Fruit fly (Drosophila melanogaster) whole organism, embryonic: ENCODE measurements around the gene UQCR-14.

Source experiments
- Atf3 ChIP-seq: fragments of 200-800 bp; sonication (Bioruptor generic); optimal IDR thresholded peaks from 3 replicates; lab custom pipeline; 2016; ENCODE audit warnings: missing biosample characterization, missing genetic modification characterization
- C15 ChIP-seq: fragments of 200-800 bp; sonication (Bioruptor generic); IDR thresholded peaks from 3 replicates; pipeline ENCODE4 v1.3.6; 2022; ENCODE audit warnings: missing biosample characterization, missing genetic modification characterization
- CG10462 ChIP-seq: fragments of 200-800 bp; sonication (Bioruptor generic); optimal IDR thresholded peaks from 2 replicates; lab custom pipeline; 2016; ENCODE audit warnings: missing biosample characterization, missing genetic modification characterization
- CG10979 ChIP-seq: fragments of 200-800 bp; sonication (Bioruptor generic); optimal IDR thresholded peaks from 2 replicates; lab custom pipeline; 2018; ENCODE audit warnings: missing biosample characterization, mild to moderate bottlenecking, missing genetic modification characterization, moderate library complexity
- CG12769 ChIP-seq: fragments of 200-800 bp; sonication (Bioruptor generic); optimal IDR thresholded peaks from 2 replicates; lab custom pipeline; 2019; ENCODE audit warnings: missing biosample characterization, mild to moderate bottlenecking, missing genetic modification characterization, moderate library complexity
- CG13123 ChIP-seq: fragments of 200-800 bp; sonication (Bioruptor generic); optimal IDR thresholded peaks from 2 replicates; lab custom pipeline; 2016; ENCODE audit warnings: missing biosample characterization, missing genetic modification characterization
- CG13894 ChIP-seq: fragments of 200-800 bp; sonication (Bioruptor generic); optimal IDR thresholded peaks from 3 replicates; lab custom pipeline; 2018; ENCODE audit warnings: missing biosample characterization, mild to moderate bottlenecking, missing genetic modification characterization, moderate library complexity
- CG14050 ChIP-seq: fragments of 200-800 bp; sonication (Bioruptor generic); IDR thresholded peaks from 3 replicates; pipeline ENCODE4 v1.3.6; 2022; ENCODE audit warnings: missing biosample characterization, missing genetic modification characterization
- CG14710 ChIP-seq: fragments of 200-800 bp; sonication (Bioruptor generic); optimal IDR thresholded peaks from 3 replicates; lab custom pipeline; 2019; ENCODE audit warnings: missing biosample characterization, mild to moderate bottlenecking, missing genetic modification characterization, moderate library complexity
- CG15514 ChIP-seq: fragments of 200-800 bp; sonication (Bioruptor generic); optimal IDR thresholded peaks from 3 replicates; lab custom pipeline; 2017; ENCODE audit warnings: missing biosample characterization, missing genetic modification characterization, mild to moderate bottlenecking, moderate library complexity, missing genetic modification reagents
- CG17829 ChIP-seq: fragments of 200-800 bp; optimal IDR thresholded peaks from 2 replicates; lab custom pipeline; 2019; ENCODE audit warnings: missing biosample characterization, mild to moderate bottlenecking, missing genetic modification characterization, moderate library complexity
- CG17912 ChIP-seq: fragments of 200-800 bp; sonication (Bioruptor generic); optimal IDR thresholded peaks from 2 replicates; lab custom pipeline; 2018; ENCODE audit warnings: missing biosample characterization, mild to moderate bottlenecking, missing genetic modification characterization
- CG1792 ChIP-seq: fragments of 200-800 bp; sonication (Bioruptor generic); optimal IDR thresholded peaks from 2 replicates; lab custom pipeline; 2016; ENCODE audit warnings: missing biosample characterization, missing genetic modification characterization
- CG18262 ChIP-seq: fragments of 200-800 bp; optimal IDR thresholded peaks from 3 replicates; lab custom pipeline; 2019; ENCODE audit warnings: missing biosample characterization, mild to moderate bottlenecking, missing genetic modification characterization, moderate library complexity
- CG1832 ChIP-seq: fragments of 200-800 bp; sonication (Bioruptor generic); optimal IDR thresholded peaks from 2 replicates; lab custom pipeline; 2017; ENCODE audit warnings: missing biosample characterization, mild to moderate bottlenecking, missing genetic modification characterization, inconsistent platforms
- CG30403 ChIP-seq: fragments of 200-800 bp; sonication (Bioruptor generic); optimal IDR thresholded peaks from 3 replicates; lab custom pipeline; 2016; ENCODE audit warnings: missing biosample characterization, missing genetic modification characterization
- CG42726 ChIP-seq: fragments of 200-800 bp; sonication (Bioruptor generic); IDR thresholded peaks from 2 replicates; pipeline ENCODE4 v1.3.6; 2022; ENCODE audit warnings: missing biosample characterization, missing genetic modification characterization; ENCODE audit not compliant: partially characterized antibody
- CG4282 ChIP-seq: fragments of 200-800 bp; sonication (Bioruptor generic); optimal IDR thresholded peaks from 2 replicates; lab custom pipeline; 2016; ENCODE audit warnings: missing biosample characterization, missing genetic modification characterization
- CG7372 ChIP-seq: fragments of 200-800 bp; sonication (Bioruptor generic); IDR thresholded peaks from 2 replicates; pipeline ENCODE4 v1.3.6; 2022; ENCODE audit warnings: missing biosample characterization, missing genetic modification characterization
- CG7839 ChIP-seq: fragments of 200-800 bp; sonication (Bioruptor generic); optimal IDR thresholded peaks from 3 replicates; lab custom pipeline; 2018; ENCODE audit warnings: missing biosample characterization, mild to moderate bottlenecking, missing genetic modification characterization, moderate library complexity
- CG9727 ChIP-seq: fragments of 200-800 bp; sonication (Bioruptor generic); optimal IDR thresholded peaks from 3 replicates; lab custom pipeline; 2017; ENCODE audit warnings: missing biosample characterization, mild to moderate bottlenecking, missing genetic modification characterization
- Drgx ChIP-seq: fragments of 200-800 bp; sonication (Bioruptor generic); IDR thresholded peaks from 2 replicates; pipeline ENCODE4 v1.3.6; 2022; ENCODE audit warnings: missing biosample characterization, missing genetic modification characterization
- HLH4C ChIP-seq: fragments of 200-800 bp; sonication (Bioruptor generic); IDR thresholded peaks from 3 replicates; pipeline ENCODE4 v1.3.6; 2022; ENCODE audit warnings: missing biosample characterization, missing genetic modification characterization; ENCODE audit not compliant: partially characterized antibody
- Hr78 ChIP-seq, 2 experiments: fragments of 200-800 bp in 1 of 2; fragments of >200 bp in 1 of 2; sonication (Bioruptor generic) in 1 of 2; optimal IDR thresholded peaks; 2 replicates each; lab custom pipeline; 2017 to 2019; ENCODE audit warnings: missing biosample characterization in 2 of 2, missing genetic modification characterization in 2 of 2, mild to moderate bottlenecking in 1 of 2, moderate library complexity in 1 of 2
- MESR4 ChIP-seq: fragments of 200-800 bp; sonication (Bioruptor generic); optimal IDR thresholded peaks from 2 replicates; lab custom pipeline; 2018; ENCODE audit warnings: missing biosample characterization, mild to moderate bottlenecking, missing genetic modification characterization, moderate library complexity
- Nf-YC ChIP-seq: fragments of 200-800 bp; optimal IDR thresholded peaks from 3 replicates; lab custom pipeline; 2019; ENCODE audit warnings: missing biosample characterization, mild to moderate bottlenecking, missing genetic modification characterization, moderate library complexity
- Sry-δ ChIP-seq: fragments of 200-800 bp; sonication (Bioruptor generic); optimal IDR thresholded peaks from 2 replicates; lab custom pipeline; 2016; ENCODE audit warnings: missing biosample characterization, missing genetic modification characterization
- TFAM ChIP-seq: fragments of 200-800 bp; sonication (Bioruptor generic); optimal IDR thresholded peaks from 2 replicates; lab custom pipeline; 2017; ENCODE audit warnings: missing biosample characterization, missing genetic modification characterization, inconsistent platforms
- Vsx1 ChIP-seq: fragments of 200-800 bp; sonication (Bioruptor generic); optimal IDR thresholded peaks from 2 replicates; lab custom pipeline; 2017; ENCODE audit warnings: missing biosample characterization, mild to moderate bottlenecking, missing genetic modification characterization, missing genetic modification reagents
- Xbp1 ChIP-seq: fragments of 200-800 bp; sonication (Bioruptor generic); optimal IDR thresholded peaks from 3 replicates; lab custom pipeline; 2016; ENCODE audit warnings: missing biosample characterization, mild to moderate bottlenecking, missing genetic modification characterization
- al ChIP-seq: fragments of 200-800 bp; sonication (Bioruptor generic); IDR thresholded peaks from 2 replicates; pipeline ENCODE4 v1.3.6; 2022; ENCODE audit warnings: missing biosample characterization, missing genetic modification characterization
- bbx ChIP-seq: fragments of 200-800 bp; sonication (Bioruptor generic); IDR thresholded peaks from 2 replicates; pipeline ENCODE4 v1.3.6; 2022; ENCODE audit warnings: missing biosample characterization, missing genetic modification characterization; ENCODE audit not compliant: partially characterized antibody
- bcd ChIP-seq: fragments of 200-800 bp; sonication (Bioruptor generic); optimal IDR thresholded peaks from 2 replicates; lab custom pipeline; 2017; ENCODE audit warnings: missing biosample characterization, mild to moderate bottlenecking, missing genetic modification characterization
- chif ChIP-seq, 2 experiments: fragments of 200-800 bp; sonication (Bioruptor generic); optimal IDR thresholded peaks; 3 replicates each; lab custom pipeline; 2016; ENCODE audit warnings: missing biosample characterization in 2 of 2, missing genetic modification characterization in 2 of 2
- corto ChIP-seq: fragments of 200-800 bp; sonication (Bioruptor generic); optimal IDR thresholded peaks from 2 replicates; lab custom pipeline; 2016; ENCODE audit warnings: missing biosample characterization, mild to moderate bottlenecking, missing genetic modification characterization, moderate library complexity
- dmrt99B ChIP-seq: fragments of 200-800 bp; sonication (Bioruptor generic); optimal IDR thresholded peaks from 2 replicates; lab custom pipeline; 2018; ENCODE audit warnings: missing biosample characterization, mild to moderate bottlenecking, missing genetic modification characterization, moderate library complexity
- ewg ChIP-seq: fragments of 200-800 bp; sonication (Bioruptor generic); optimal IDR thresholded peaks from 3 replicates; lab custom pipeline; 2017; ENCODE audit warnings: mild to moderate bottlenecking, missing biosample characterization, missing genetic modification reagents, missing genetic modification characterization
- fru ChIP-seq: fragments of >200 bp; optimal IDR thresholded peaks from 2 replicates; lab custom pipeline; 2017
- gt ChIP-seq: fragments of 200-800 bp; sonication (Bioruptor generic); IDR thresholded peaks from 2 replicates; pipeline ENCODE4 v1.3.6; 2022; ENCODE audit warnings: missing biosample characterization, missing genetic modification characterization
- kni ChIP-seq: fragments of 200-800 bp; sonication (Bioruptor generic); optimal IDR thresholded peaks from 3 replicates; lab custom pipeline; 2017; ENCODE audit warnings: mild to moderate bottlenecking, missing biosample characterization, missing genetic modification reagents, missing genetic modification characterization
- pnt ChIP-seq: fragments of 200-800 bp; sonication (Bioruptor generic); optimal IDR thresholded peaks from 3 replicates; lab custom pipeline; 2016; ENCODE audit warnings: missing biosample characterization, missing genetic modification characterization
- pzg ChIP-seq: fragments of 200-800 bp; sonication (Bioruptor generic); optimal IDR thresholded peaks from 3 replicates; lab custom pipeline; 2018; ENCODE audit warnings: missing biosample characterization, mild to moderate bottlenecking, missing genetic modification characterization, moderate library complexity
- ranshi ChIP-seq: fragments of 200-800 bp; sonication (Bioruptor generic); IDR thresholded peaks from 2 replicates; pipeline ENCODE4 v1.3.6; 2022; ENCODE audit warnings: missing biosample characterization, missing genetic modification characterization
- ro ChIP-seq: fragments of 200-800 bp; sonication (Bioruptor generic); IDR thresholded peaks from 2 replicates; pipeline ENCODE4 v1.3.6; 2022; ENCODE audit warnings: missing biosample characterization, missing genetic modification characterization
- row ChIP-seq: fragments of 200-800 bp; sonication (Bioruptor generic); IDR thresholded peaks from 3 replicates; pipeline ENCODE4 v1.3.6; 2022; ENCODE audit warnings: missing biosample characterization, missing genetic modification characterization
- sima ChIP-seq: fragments of 200-800 bp; sonication (Bioruptor generic); optimal IDR thresholded peaks from 2 replicates; lab custom pipeline; 2016; ENCODE audit warnings: missing biosample characterization, missing genetic modification characterization
- sug ChIP-seq: fragments of 200-800 bp; optimal IDR thresholded peaks from 2 replicates; lab custom pipeline; 2019; ENCODE audit warnings: missing biosample characterization, mild to moderate bottlenecking, missing genetic modification characterization, moderate library complexity
- tgo ChIP-seq: fragments of 200-800 bp; sonication (Bioruptor generic); IDR thresholded peaks from 3 replicates; pipeline ENCODE4 v1.3.6; 2022; ENCODE audit warnings: missing biosample characterization, missing genetic modification characterization
- wdn ChIP-seq: fragments of 200-800 bp; sonication (Bioruptor generic); IDR thresholded peaks from 2 replicates; pipeline ENCODE4 v1.3.6; 2022; ENCODE audit warnings: missing biosample characterization, missing genetic modification characterization
- zen2 ChIP-seq: fragments of 200-800 bp; sonication (Bioruptor generic); IDR thresholded peaks from 3 replicates; pipeline ENCODE4 v1.3.6; 2022; ENCODE audit warnings: missing biosample characterization, missing genetic modification characterization; ENCODE audit not compliant: partially characterized antibody

UQCR-14 gene

DNA sequence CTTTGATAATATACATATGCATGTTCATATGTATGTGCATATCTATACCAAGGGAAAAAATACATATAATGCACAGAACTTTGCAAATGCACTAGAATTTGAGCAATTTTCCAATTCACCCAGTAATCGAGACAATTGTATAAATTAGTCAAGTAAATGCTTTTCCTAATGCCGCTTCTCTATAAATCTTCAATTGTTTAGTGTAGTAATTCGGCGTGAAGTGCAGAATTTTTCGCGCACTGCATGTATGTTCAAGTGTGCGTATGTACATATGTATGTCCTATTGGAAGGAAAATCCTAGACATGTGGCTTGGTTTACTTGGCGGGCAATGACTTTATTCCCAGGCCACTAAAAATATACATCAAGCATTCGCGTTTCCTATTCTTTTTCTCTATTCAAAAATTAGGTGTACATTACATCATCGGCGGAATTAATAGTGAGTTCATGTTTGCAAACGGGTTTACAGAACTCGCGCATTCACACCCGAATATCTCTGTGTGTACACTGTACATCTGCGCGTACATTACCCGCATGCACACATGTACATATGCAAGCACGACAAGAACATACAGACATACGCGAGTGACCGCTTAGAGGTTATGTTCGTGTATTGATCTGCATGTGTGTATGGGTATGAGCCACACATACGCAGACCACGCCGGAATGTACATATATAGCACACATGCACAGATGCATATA lies 32.9 kb downstream of the UQCR-14 start (continued):
- TF ChIP-seq gt (no peak), pnt (GFP tag; lab: Kevin White, UChicago) (no peak), TFAM (GFP tag; lab: Kevin White, UChicago) (no peak), Nf-YC (peak; percentile 45), chif (GFP tag; optimal IDR thresholded peaks at IDR 0.05; lab: Kevin White, UChicago) (no peak), row (GFP tag; lab: Robert Waterston, UW) (peak; percentile 11; the same call in 2 of the 3 replicates), Drgx (GFP tag; lab: Robert Waterston, UW) (peak; percentile 73), CG1792 (GFP tag; lab: Kevin White, UChicago) (no peak), CG13123 (GFP tag; lab: Kevin White, UChicago) (no peak), bcd (GFP tag; lab: Kevin White, UChicago) (no peak), tgo (no peak), ranshi (GFP tag; lab: Robert Waterston, UW) (no peak), kni (GFP tag; lab: Kevin White, UChicago) (peak; percentile 79), CG1832 (no peak), ewg (GFP tag; lab: Kevin White, UChicago) (no peak), CG7372 (GFP tag; lab: Robert Waterston, UW) (no peak), ro (GFP tag; lab: Robert Waterston, UW) (no peak), CG14710 (tag; lab: Kevin White, UChicago) (no peak), CG17912 (GFP tag; lab: Kevin White, UChicago) (no peak), CG17829 (tag; lab: Kevin White, UChicago) (no peak), dmrt99B (tag; lab: Kevin White, UChicago) (no peak), Atf3 (GFP tag; lab: Kevin White, UChicago) (no peak), CG15514 (GFP tag; lab: Kevin White, UChicago) (peak; percentile 47), CG42726 (GFP tag; lab: Robert Waterston, UW) (no peak), Hr78 (GFP tag; optimal IDR thresholded peaks at IDR 0.05; lab: Kevin White, UChicago) (peak in 1 of 2 experiments; percentile 25), CG13894 (tag; lab: Kevin White, UChicago) (peak; percentile 34), bbx (GFP tag; lab: Robert Waterston, UW) (0 out of 2 replicates have a peak, but pooled peaks have one; percentile 28), CG7839 (tag; lab: Kevin White, UChicago) (no peak), wdn (GFP tag; lab: Robert Waterston, UW) (no peak), corto (peak; percentile 38), pzg (GFP tag; lab: Kevin White, UChicago) (peak; percentile 28), CG14050 (GFP tag; lab: Robert Waterston, UW) (no peak), CG4282 (GFP tag; lab: Kevin White, UChicago) (no peak), CG30403 (GFP tag; lab: Kevin White, UChicago) (peak; percentile 1), CG10462 (no peak), sug (tag; lab: Kevin White, UChicago) (peak; percentile 58), Xbp1 (GFP tag; lab: Kevin White, UChicago) (no peak), CG10979 (tag; lab: Kevin White, UChicago) (no peak), sima (GFP tag; lab: Kevin White, UChicago) (no peak), HLH4C (GFP tag; lab: Robert Waterston, UW) (no peak), Vsx1 (GFP tag; lab: Kevin White, UChicago) (no peak), C15 (GFP tag; lab: Robert Waterston, UW) (no peak), CG18262 (tag; lab: Kevin White, UChicago) (no peak), zen2 (no peak), al (GFP tag; lab: Robert Waterston, UW) (no peak), CG12769 (tag; lab: Kevin White, UChicago) (peak; percentile 6), fru (lab: Kevin White, UChicago) (no peak), CG9727 (GFP tag; lab: Kevin White, UChicago) (no peak), Sry-δ (GFP tag; lab: Kevin White, UChicago) (no peak), MESR4 (GFP tag; lab: Kevin White, UChicago) (peak; percentile 50)
